Worm (Caenorhabditis elegans): ENCODE measurements around the gene K02F6.6.

- TF ChIP-seq nhr-25 (tag; optimal IDR thresholded peaks at IDR 0.05) (no peak), lin-39 (tag; optimal IDR thresholded peaks at IDR 0.05) (peak; percentile 6), mdl-1 (tag; optimal IDR thresholded peaks at IDR 0.05) (no peak), ceh-16 (tag; optimal IDR thresholded peaks at IDR 0.05) (no peak)
Measured at ce11 chrII:2564899-2565298, 34.3 kb downstream of the K02F6.6 start, which contains the start of gene usp-39.
